Fruit fly (Drosophila melanogaster) whole organism, embryonic: ENCODE data around the gene CG33703.

ENCODE experiments used
- Abd-B ChIP-seq: fragments of 200-800 bp; sonication (Bioruptor generic); optimal IDR thresholded peaks from 2 replicates; lab custom pipeline; 2018; ENCODE audit warnings: missing biosample characterization, mild to moderate bottlenecking, missing genetic modification characterization, moderate library complexity
- Ada2b ChIP-seq: fragments of 200-800 bp; sonication (Bioruptor generic); IDR thresholded peaks from 2 replicates; pipeline ENCODE4 v1.3.6; 2022; ENCODE audit warnings: missing biosample characterization, missing genetic modification characterization
- Atf3 ChIP-seq: fragments of 200-800 bp; sonication (Bioruptor generic); optimal IDR thresholded peaks from 3 replicates; lab custom pipeline; 2016; ENCODE audit warnings: missing biosample characterization, missing genetic modification characterization
- CG10209 ChIP-seq: fragments of 200-800 bp; sonication (Bioruptor generic); optimal IDR thresholded peaks from 3 replicates; lab custom pipeline; 2017; ENCODE audit warnings: missing biosample characterization, mild to moderate bottlenecking, missing genetic modification characterization, missing genetic modification reagents
- CG10366 ChIP-seq: fragments of 200-800 bp; sonication (Bioruptor generic); IDR thresholded peaks from 2 replicates; pipeline ENCODE4 v1.3.6; 2022; ENCODE audit warnings: missing biosample characterization, missing genetic modification characterization
- CG11085 ChIP-seq: fragments of 200-800 bp; sonication (Bioruptor generic); IDR thresholded peaks from 2 replicates; pipeline ENCODE4 v1.3.6; 2022; ENCODE audit warnings: missing biosample characterization, missing genetic modification characterization
- CG11093 ChIP-seq: fragments of 200-800 bp; sonication (Bioruptor generic); IDR thresholded peaks from 3 replicates; pipeline ENCODE4 v1.3.6; 2022; ENCODE audit warnings: missing biosample characterization, missing genetic modification characterization
- CG12071 ChIP-seq: fragments of 200-800 bp; sonication (Bioruptor generic); optimal IDR thresholded peaks from 3 replicates; lab custom pipeline; 2018; ENCODE audit warnings: missing biosample characterization, mild to moderate bottlenecking, missing genetic modification characterization
- CG12219 ChIP-seq: fragments of 200-800 bp; sonication (Bioruptor generic); optimal IDR thresholded peaks from 3 replicates; lab custom pipeline; 2018; ENCODE audit warnings: missing biosample characterization, mild to moderate bottlenecking, missing genetic modification characterization
- CG13287 ChIP-seq: fragments of 200-800 bp; sonication (Bioruptor generic); IDR thresholded peaks from 2 replicates; pipeline ENCODE4 v1.3.6; 2022; ENCODE audit warnings: missing biosample characterization, missing genetic modification characterization; ENCODE audit not compliant: partially characterized antibody
- CG13894 ChIP-seq: fragments of 200-800 bp; sonication (Bioruptor generic); optimal IDR thresholded peaks from 3 replicates; lab custom pipeline; 2018; ENCODE audit warnings: missing biosample characterization, mild to moderate bottlenecking, missing genetic modification characterization, moderate library complexity
- CG1529 ChIP-seq: fragments of 200-800 bp; sonication (Bioruptor generic); optimal IDR thresholded peaks from 3 replicates; lab custom pipeline; 2018; ENCODE audit warnings: missing biosample characterization, missing genetic modification characterization
- CG15514 ChIP-seq: fragments of 200-800 bp; sonication (Bioruptor generic); optimal IDR thresholded peaks from 3 replicates; lab custom pipeline; 2017; ENCODE audit warnings: missing biosample characterization, missing genetic modification characterization, mild to moderate bottlenecking, moderate library complexity, missing genetic modification reagents
- CG17829 ChIP-seq: fragments of 200-800 bp; optimal IDR thresholded peaks from 2 replicates; lab custom pipeline; 2019; ENCODE audit warnings: missing biosample characterization, mild to moderate bottlenecking, missing genetic modification characterization, moderate library complexity
- CG2712 ChIP-seq: fragments of 200-800 bp; optimal IDR thresholded peaks from 3 replicates; lab custom pipeline; 2019; ENCODE audit warnings: missing biosample characterization, mild to moderate bottlenecking, missing genetic modification characterization, moderate library complexity
- CG31365 ChIP-seq: fragments of 200-800 bp; sonication (Bioruptor generic); optimal IDR thresholded peaks from 2 replicates; lab custom pipeline; 2018; ENCODE audit warnings: missing biosample characterization, mild to moderate bottlenecking, missing genetic modification characterization
- CG34422 ChIP-seq: fragments of 200-800 bp; sonication (Bioruptor generic); IDR thresholded peaks from 3 replicates; pipeline ENCODE4 v1.3.6; 2022; ENCODE audit warnings: missing biosample characterization, missing genetic modification characterization
- CG4360 ChIP-seq: fragments of 200-800 bp; sonication (Bioruptor generic); IDR thresholded peaks from 2 replicates; pipeline ENCODE4 v1.3.6; 2022; ENCODE audit warnings: missing biosample characterization, missing genetic modification characterization
- CG4404 ChIP-seq: fragments of 200-800 bp; sonication (Bioruptor generic); IDR thresholded peaks from 2 replicates; pipeline ENCODE4 v1.3.6; 2022; ENCODE audit warnings: missing biosample characterization, missing genetic modification characterization
- CG9215 ChIP-seq: fragments of 200-800 bp; sonication (Bioruptor generic); IDR thresholded peaks from 2 replicates; pipeline ENCODE4 v1.3.6; 2022; ENCODE audit warnings: missing biosample characterization, missing genetic modification characterization
- Deaf1 ChIP-seq: fragments of 200-800 bp; optimal IDR thresholded peaks from 3 replicates; lab custom pipeline; 2019; ENCODE audit warnings: missing biosample characterization, mild to moderate bottlenecking, missing genetic modification characterization, moderate library complexity
- Dp ChIP-seq: fragments of 200-800 bp; sonication (Bioruptor generic); optimal IDR thresholded peaks from 2 replicates; lab custom pipeline; 2018; ENCODE audit warnings: missing biosample characterization, mild to moderate bottlenecking, missing genetic modification characterization, moderate library complexity
- Eip74EF ChIP-seq, 2 experiments: fragments of 200-800 bp in 1 of 2; fragments of >200 bp in 1 of 2; sonication (Bioruptor generic) in 1 of 2; optimal IDR thresholded peaks; 2 replicates each; lab custom pipeline; 2017 to 2019; ENCODE audit warnings: missing biosample characterization in 2 of 2, missing genetic modification characterization in 2 of 2, mild to moderate bottlenecking in 1 of 2, moderate library complexity in 1 of 2
- Hmx ChIP-seq: fragments of 200-800 bp; sonication (Bioruptor generic); optimal IDR thresholded peaks from 2 replicates; lab custom pipeline; 2016; ENCODE audit warnings: missing biosample characterization, missing genetic modification characterization
- Med ChIP-seq: fragments of 200-800 bp; sonication (Bioruptor generic); peaks from one replicate; lab custom pipeline; 2016; ENCODE audit warnings: missing biosample characterization, missing genetic modification characterization, mild to moderate bottlenecking, inconsistent platforms, moderate library complexity
- Nf-YC ChIP-seq: fragments of 200-800 bp; optimal IDR thresholded peaks from 3 replicates; lab custom pipeline; 2019; ENCODE audit warnings: missing biosample characterization, mild to moderate bottlenecking, missing genetic modification characterization, moderate library complexity
- Scr ChIP-seq: fragments of 200-800 bp; sonication (Bioruptor generic); IDR thresholded peaks from 2 replicates; pipeline ENCODE4 v1.3.6; 2022; ENCODE audit warnings: missing biosample characterization, missing genetic modification characterization; ENCODE audit not compliant: partially characterized antibody
- Sry-β ChIP-seq: fragments of 200-800 bp; sonication (Bioruptor generic); optimal IDR thresholded peaks from 2 replicates; lab custom pipeline; 2018; ENCODE audit warnings: missing biosample characterization, mild to moderate bottlenecking, missing genetic modification characterization, moderate library complexity
- Trl ChIP-seq, 3 experiments: fragments of >200 bp in 2 of 3; fragments of 200-800 bp in 1 of 3; sonication (Bioruptor generic) in 1 of 3; optimal IDR thresholded peaks; 2 replicates in 1 of 3; 3 replicates in 2 of 3; lab custom pipeline; 2016 to 2017; ENCODE audit warnings: missing biosample characterization in 1 of 3, missing genetic modification characterization in 1 of 3
- Xbp1 ChIP-seq: fragments of 200-800 bp; sonication (Bioruptor generic); optimal IDR thresholded peaks from 3 replicates; lab custom pipeline; 2016; ENCODE audit warnings: missing biosample characterization, mild to moderate bottlenecking, missing genetic modification characterization
- abd-A ChIP-seq: fragments of 200-800 bp; sonication (Bioruptor generic); optimal IDR thresholded peaks from 3 replicates; lab custom pipeline; 2019; ENCODE audit warnings: missing biosample characterization, mild to moderate bottlenecking, missing genetic modification characterization, moderate library complexity
- cas ChIP-seq: fragments of 200-800 bp; sonication (Bioruptor generic); IDR thresholded peaks from 2 replicates; pipeline ENCODE4 v1.3.6; 2022; ENCODE audit warnings: missing biosample characterization, missing genetic modification characterization
- crol ChIP-seq: fragments of 200-800 bp; sonication (Bioruptor generic); IDR thresholded peaks from 2 replicates; pipeline ENCODE4 v1.3.6; 2022; ENCODE audit warnings: missing biosample characterization, missing genetic modification characterization
- eyg ChIP-seq: fragments of 200-800 bp; sonication (Bioruptor generic); optimal IDR thresholded peaks from 3 replicates; lab custom pipeline; 2016; ENCODE audit warnings: missing biosample characterization, missing genetic modification characterization
- gsb-n ChIP-seq: fragments of 200-800 bp; sonication (Bioruptor generic); optimal IDR thresholded peaks from 3 replicates; lab custom pipeline; 2018; ENCODE audit warnings: missing biosample characterization, mild to moderate bottlenecking, missing genetic modification characterization
- her ChIP-seq: fragments of 200-800 bp; sonication (Bioruptor generic); optimal IDR thresholded peaks from 2 replicates; lab custom pipeline; 2016; ENCODE audit warnings: missing biosample characterization, missing genetic modification characterization
- lbe ChIP-seq: fragments of 200-800 bp; sonication (Bioruptor generic); optimal IDR thresholded peaks from 2 replicates; lab custom pipeline; 2016; ENCODE audit warnings: missing biosample characterization, mild to moderate bottlenecking, missing genetic modification characterization
- lola ChIP-seq, 3 experiments: fragments of >200 bp in 2 of 3; fragments of 200-800 bp in 1 of 3; sonication (Bioruptor generic) in 1 of 3; optimal IDR thresholded peaks; 2 replicates each; lab custom pipeline; 2017 to 2019; ENCODE audit warnings: missing biosample characterization in 3 of 3, missing genetic modification characterization in 3 of 3, mild to moderate bottlenecking in 1 of 3, moderate library complexity in 1 of 3
- luna ChIP-seq: fragments of 200-800 bp; sonication (Bioruptor generic); optimal IDR thresholded peaks from 2 replicates; lab custom pipeline; 2016; ENCODE audit warnings: missing biosample characterization, missing genetic modification characterization
- pfk ChIP-seq: fragments of 200-800 bp; sonication (Bioruptor generic); optimal IDR thresholded peaks from 2 replicates; lab custom pipeline; 2018; ENCODE audit warnings: missing biosample characterization, mild to moderate bottlenecking, missing genetic modification characterization, moderate library complexity
- pho ChIP-seq: fragments of 200-800 bp; sonication (Bioruptor generic); optimal IDR thresholded peaks from 2 replicates; lab custom pipeline; 2016; ENCODE audit warnings: missing biosample characterization, missing genetic modification characterization
- pros ChIP-seq: fragments of 200-800 bp; sonication (Bioruptor generic); optimal IDR thresholded peaks from 3 replicates; lab custom pipeline; 2019; ENCODE audit warnings: missing biosample characterization, mild to moderate bottlenecking, missing genetic modification characterization, moderate library complexity
- sqz ChIP-seq: fragments of 200-800 bp; sonication (Bioruptor generic); optimal IDR thresholded peaks from 3 replicates; lab custom pipeline; 2018; ENCODE audit warnings: missing biosample characterization, mild to moderate bottlenecking, missing genetic modification characterization
- trem ChIP-seq: fragments of 200-800 bp; optimal IDR thresholded peaks from 3 replicates; lab custom pipeline; 2019; ENCODE audit warnings: missing biosample characterization, mild to moderate bottlenecking, missing genetic modification characterization, moderate library complexity
- vfl ChIP-seq: fragments of 200-800 bp; sonication (Bioruptor generic); optimal IDR thresholded peaks from 2 replicates; lab custom pipeline; 2016; ENCODE audit warnings: missing biosample characterization, missing genetic modification characterization
- vnd ChIP-seq: fragments of 200-800 bp; sonication (Bioruptor generic); IDR thresholded peaks from 3 replicates; pipeline ENCODE4 v1.3.6; 2022; ENCODE audit warnings: missing biosample characterization, missing genetic modification characterization; ENCODE audit not compliant: partially characterized antibody
- vvl ChIP-seq: fragments of 200-800 bp; sonication (Bioruptor generic); IDR thresholded peaks from 2 replicates; pipeline ENCODE4 v1.3.6; 2022; ENCODE audit warnings: missing biosample characterization, missing genetic modification characterization

The CG33703 gene

DNA sequence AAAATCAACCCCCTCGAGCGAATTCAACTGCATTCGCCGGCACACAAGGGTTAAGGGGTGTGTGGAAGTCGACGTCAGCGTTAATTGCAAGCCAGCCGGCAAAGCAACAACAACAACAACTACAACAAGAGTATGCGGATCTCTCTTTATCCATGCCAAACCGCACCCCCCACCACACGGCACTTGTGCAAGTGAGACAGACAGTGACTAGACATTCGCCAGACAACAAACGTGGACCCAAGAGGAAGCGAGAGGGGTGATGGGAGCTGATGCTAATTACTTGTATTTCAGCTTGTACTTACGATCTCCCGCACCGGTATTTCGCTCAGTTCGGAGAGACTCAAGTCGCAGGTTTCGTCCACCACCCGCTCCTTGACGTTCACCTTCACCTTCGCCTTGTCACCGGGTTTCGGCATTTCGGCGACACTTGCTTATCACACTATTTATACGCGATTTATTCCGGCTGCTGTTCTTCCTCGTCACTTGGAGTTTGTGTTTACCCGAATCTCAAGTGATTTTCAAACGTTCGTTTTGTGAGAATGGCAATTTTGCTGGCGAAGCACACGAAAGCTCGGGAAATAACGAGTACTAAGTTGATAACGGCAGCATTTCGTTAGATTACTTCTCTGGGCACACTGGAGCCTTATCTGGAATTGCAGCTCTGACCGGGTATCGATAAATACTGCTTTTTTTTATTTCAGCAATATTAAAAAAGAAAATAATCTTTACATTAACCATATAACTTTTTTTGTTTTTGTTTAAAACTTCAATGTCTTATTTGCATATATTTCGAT, 3.2 kb downstream of the CG33703 start, which contains the start of gene CG3408 (continued):
- TF ChIP-seq CG9215 (GFP tag; lab: Robert Waterston, UW), result no peak
- peak; percentile 31 for TF ChIP-seq CG2712 (tag; lab: Kevin White, UChicago)
- peak; percentile 61 for TF ChIP-seq abd-A (tag; lab: Kevin White, UChicago)
- no peak for TF ChIP-seq Ada2b
- TF ChIP-seq Trl (optimal IDR thresholded peaks at IDR 0.05; lab: Kevin White, UChicago), result peak in 1 of 2 experiments; percentile 20
- TF ChIP-seq Trl (GFP tag; optimal IDR thresholded peaks at IDR 0.05; lab: Kevin White, UChicago), result no peak
- TF ChIP-seq crol, result peak; percentile 88
- peak; percentile 4 for TF ChIP-seq CG1529 (GFP tag; lab: Kevin White, UChicago)
- peak; percentile 57; the same call in 1 of the 2 replicates for TF ChIP-seq CG13287 (GFP tag; lab: Robert Waterston, UW)
- no peak for TF ChIP-seq CG12219 (GFP tag; lab: Kevin White, UChicago)
- TF ChIP-seq Deaf1 (tag; lab: Kevin White, UChicago), result peak; percentile 52
- TF ChIP-seq CG12071 (GFP tag; lab: Kevin White, UChicago), result no peak
- no peak for TF ChIP-seq Hmx (GFP tag; lab: Kevin White, UChicago)
- TF ChIP-seq vnd (GFP tag; lab: Robert Waterston, UW), result peak; percentile 41; the same call in 1 of the 3 replicates
- no peak for TF ChIP-seq gsb-n (tag; lab: Kevin White, UChicago)
- TF ChIP-seq vvl, result no peak
- no peak for TF ChIP-seq luna
- TF ChIP-seq Nf-YC (tag; lab: Kevin White, UChicago), result peak; percentile 6
- no peak for TF ChIP-seq lola (GFP tag; optimal IDR thresholded peaks at IDR 0.05; lab: Kevin White, UChicago)
- TF ChIP-seq cas (GFP tag; lab: Robert Waterston, UW), result no peak
- TF ChIP-seq CG34422, result peak; percentile 54; the same call in 1 of the 3 replicates
- TF ChIP-seq trem (tag; lab: Kevin White, UChicago), result peak; percentile 29
- TF ChIP-seq Abd-B, result no peak
- peak; percentile 20 for TF ChIP-seq CG17829 (tag; lab: Kevin White, UChicago)
- peak; percentile 97 for TF ChIP-seq Med
- TF ChIP-seq vfl (GFP tag; lab: Kevin White, UChicago), result no peak
- TF ChIP-seq eyg (GFP tag; lab: Kevin White, UChicago), result peak; percentile 18
- TF ChIP-seq pfk (GFP tag; lab: Kevin White, UChicago), result peak; percentile 14
- TF ChIP-seq CG15514 (GFP tag; lab: Kevin White, UChicago), result peak; percentile 73
- peak; percentile 37 for TF ChIP-seq lbe (GFP tag; lab: Kevin White, UChicago)
- TF ChIP-seq pros (GFP tag; lab: Kevin White, UChicago), result peak; percentile 95
- 0 out of 2 replicates have a peak, but pooled peaks have one; percentile 3 for TF ChIP-seq CG10366 (GFP tag; lab: Robert Waterston, UW)
- TF ChIP-seq pho (GFP tag; lab: Kevin White, UChicago), result peak; percentile 18
- no peak for TF ChIP-seq CG10209 (GFP tag; lab: Kevin White, UChicago)
- no peak for TF ChIP-seq Sry-β (GFP tag; lab: Kevin White, UChicago)
- TF ChIP-seq CG31365 (tag; lab: Kevin White, UChicago), result no peak
- TF ChIP-seq CG11085 (GFP tag; lab: Robert Waterston, UW), result no peak
- peak; percentile 67 for TF ChIP-seq Dp
- peak; percentile 52 for TF ChIP-seq CG13894
- no peak for TF ChIP-seq Atf3 (GFP tag; lab: Kevin White, UChicago)
- TF ChIP-seq Eip74EF (GFP tag; optimal IDR thresholded peaks at IDR 0.05; lab: Kevin White, UChicago), result peak in 1 of 2 experiments; percentile 77
- TF ChIP-seq CG4404 (GFP tag; lab: Robert Waterston, UW), result no peak
- TF ChIP-seq her, result no peak
- TF ChIP-seq sqz (GFP tag; lab: Kevin White, UChicago), result peak; percentile 64
- TF ChIP-seq Xbp1 (GFP tag; lab: Kevin White, UChicago), result peak; percentile 0
- peak; percentile 54 for TF ChIP-seq Scr (GFP tag; lab: Robert Waterston, UW)
- TF ChIP-seq CG11093 (GFP tag; lab: Robert Waterston, UW), result no peak
- peak; percentile 94 for TF ChIP-seq CG4360
